Worm (Caenorhabditis elegans) whole organism, L4 larva: ENCODE results near the gene pud-3.

Source experiments
- aly-2 ChIP-seq: sonication (generic microtip); optimal IDR thresholded peaks from 2 replicates; lab custom pipeline; 2018; ENCODE audit warnings: missing biosample characterization, missing genetic modification characterization
- ceh-82 ChIP-seq: sonication (generic microtip); optimal IDR thresholded peaks from 2 replicates; lab custom pipeline; 2017; ENCODE audit warnings: missing biosample characterization, missing genetic modification characterization
- ctbp-1 ChIP-seq: fragments of 200-800 bp; sonication (Bioruptor generic); IDR thresholded peaks from 2 replicates; pipeline ENCODE4 v1.3.6; 2022; ENCODE audit warnings: missing genetic modification reagents, missing genetic modification characterization, missing compliant biosample characterization
- fos-1 ChIP-seq: fragments of 150-350 bp; optimal IDR thresholded peaks from 2 replicates; lab custom pipeline; 2014; ENCODE audit warnings: missing biosample characterization, missing genetic modification characterization
- lin-39 ChIP-seq: fragments of 150-350 bp; optimal IDR thresholded peaks from 2 replicates; lab custom pipeline; 2014; ENCODE audit warnings: missing biosample characterization, missing genetic modification reagents, missing genetic modification characterization
- lsy-2 ChIP-seq, 2 experiments: fragments of 150-350 bp in 1 of 2; sonication (generic microtip) in 1 of 2; optimal IDR thresholded peaks; 2 replicates each; lab custom pipeline; 2014 to 2017; ENCODE audit warnings: missing biosample characterization in 2 of 2, missing genetic modification characterization in 2 of 2
- mdl-1 ChIP-seq, 2 experiments: fragments of 150-350 bp in 1 of 2; sonication (generic microtip) in 1 of 2; optimal IDR thresholded peaks; 2 replicates each; lab custom pipeline; 2014 to 2017; ENCODE audit warnings: missing biosample characterization in 2 of 2, missing genetic modification characterization in 2 of 2
- mep-1 ChIP-seq: fragments of 150-350 bp; sonication (generic microtip); optimal IDR thresholded peaks from 3 replicates; lab custom pipeline; 2014; ENCODE audit warnings: missing biosample characterization, missing genetic modification characterization
- nhr-25 ChIP-seq: sonication (generic microtip); optimal IDR thresholded peaks from 2 replicates; lab custom pipeline; 2017; ENCODE audit warnings: missing genetic modification characterization, mild to moderate bottlenecking, missing compliant biosample characterization, antibody characterized with exemption, moderate library complexity, borderline replicate concordance; ENCODE audit not compliant: insufficient read depth
- nhr-28 ChIP-seq: fragments of 150-350 bp; optimal IDR thresholded peaks from 2 replicates; lab custom pipeline; 2014; ENCODE audit warnings: missing biosample characterization, missing genetic modification characterization
- nhr-76 ChIP-seq: fragments of 150-350 bp; optimal IDR thresholded peaks from 2 replicates; lab custom pipeline; 2014; ENCODE audit warnings: missing biosample characterization, missing genetic modification characterization
- zip-11 ChIP-seq: fragments of 200-800 bp; sonication (Bioruptor generic); IDR thresholded peaks from 2 replicates; pipeline ENCODE4 v1.3.6; 2022; ENCODE audit warnings: missing genetic modification characterization, missing compliant biosample characterization

DNA sequence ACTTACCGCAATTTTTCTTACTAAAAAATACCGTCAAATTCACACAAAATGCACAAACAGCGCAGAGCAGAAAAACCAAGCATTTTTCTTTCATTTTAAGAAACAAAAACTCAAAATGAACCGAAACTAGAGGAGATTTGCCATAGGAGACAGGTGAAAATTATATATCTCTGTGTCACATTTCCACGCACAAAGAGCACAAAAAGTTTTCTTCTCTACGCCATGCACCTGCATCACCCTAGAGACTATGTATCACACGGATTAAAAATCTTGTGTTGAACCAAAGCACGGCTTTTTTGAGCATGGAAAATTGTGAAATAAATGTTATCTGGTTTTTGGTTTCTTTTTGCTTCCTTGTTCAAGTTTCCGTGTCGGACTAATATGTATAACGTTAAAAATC lies 21.2 kb downstream of the pud-3 start, which contains the start of gene irld-15:
- TF ChIP-seq fos-1: no peak
- TF ChIP-seq nhr-25 (tag; lab: Kevin White, UChicago): no peak
- no peak for TF ChIP-seq lsy-2 (tag; optimal IDR thresholded peaks at IDR 0.05; lab: Kevin White, UChicago)
- TF ChIP-seq aly-2 (tag; lab: Kevin White, UChicago): no peak
- TF ChIP-seq ctbp-1 (GFP tag; lab: Robert Waterston, UW): no peak
- TF ChIP-seq lin-39: no peak
- no peak for TF ChIP-seq nhr-76 (tag; lab: Kevin White, UChicago)
- TF ChIP-seq zip-11 (GFP tag; lab: Robert Waterston, UW): no peak
- no peak for TF ChIP-seq mdl-1 (tag; optimal IDR thresholded peaks at IDR 0.05; lab: Kevin White, UChicago)
- TF ChIP-seq ceh-82: no peak
- TF ChIP-seq mep-1 (tag; lab: Kevin White, UChicago): no peak
- no peak for TF ChIP-seq nhr-28 (tag; lab: Kevin White, UChicago)
